Worm (Caenorhabditis elegans) whole organism, late embryonic: Measurements from ENCODE around the gene Y38E10A.35.

Source experiments
- C08G9.2 ChIP-seq: sonication (generic microtip); optimal IDR thresholded peaks from 2 replicates; lab custom pipeline; 2016; ENCODE audit warnings: mild to moderate bottlenecking, missing genetic modification characterization, moderate library complexity, missing compliant biosample characterization
- C38D4.7 ChIP-seq: fragments of 200-800 bp; sonication (Bioruptor generic); optimal IDR thresholded peaks from 2 replicates; lab custom pipeline; 2018; ENCODE audit warnings: mild to moderate bottlenecking, missing genetic modification characterization, moderate library complexity, missing compliant biosample characterization
- K02D7.2 ChIP-seq: sonication (generic microtip); optimal IDR thresholded peaks from 2 replicates; lab custom pipeline; 2017; ENCODE audit warnings: mild to moderate bottlenecking, missing genetic modification characterization, missing compliant biosample characterization
- T23F11.4 ChIP-seq: fragments of 200-800 bp; sonication (Bioruptor generic); optimal IDR thresholded peaks from 2 replicates; lab custom pipeline; 2018; ENCODE audit warnings: mild to moderate bottlenecking, missing genetic modification characterization, missing compliant biosample characterization
- Y22D7AL.16 ChIP-seq: sonication (generic microtip); optimal IDR thresholded peaks from 2 replicates; lab custom pipeline; 2016; ENCODE audit warnings: missing genetic modification characterization, missing compliant biosample characterization
- ahr-1 ChIP-seq: sonication (generic microtip); optimal IDR thresholded peaks from 2 replicates; lab custom pipeline; 2016; ENCODE audit warnings: missing genetic modification characterization, missing compliant biosample characterization
- ceh-14 ChIP-seq: sonication (generic microtip); optimal IDR thresholded peaks from 2 replicates; lab custom pipeline; 2016; ENCODE audit warnings: missing genotype, missing genetic modification characterization, missing compliant biosample characterization
- ceh-2 ChIP-seq: sonication (generic microtip); optimal IDR thresholded peaks from 2 replicates; lab custom pipeline; 2016; ENCODE audit warnings: missing genotype, missing genetic modification characterization, missing compliant biosample characterization
- ceh-22 ChIP-seq: sonication (generic microtip); optimal IDR thresholded peaks from 2 replicates; lab custom pipeline; 2017; ENCODE audit warnings: missing biosample characterization, missing genetic modification characterization
- ceh-24 ChIP-seq: sonication (generic microtip); optimal IDR thresholded peaks from 2 replicates; lab custom pipeline; 2016; ENCODE audit warnings: mild to moderate bottlenecking, missing genetic modification characterization, missing compliant biosample characterization
- ceh-31 ChIP-seq: sonication (generic microtip); optimal IDR thresholded peaks from 2 replicates; lab custom pipeline; 2016; ENCODE audit warnings: missing genetic modification characterization, missing compliant biosample characterization
- ceh-34 ChIP-seq: sonication (generic microtip); optimal IDR thresholded peaks from 2 replicates; lab custom pipeline; 2016; ENCODE audit warnings: mild to moderate bottlenecking, missing genetic modification characterization, missing compliant biosample characterization
- ceh-45 ChIP-seq: fragments of 200-800 bp; sonication (Bioruptor generic); IDR thresholded peaks from 2 replicates; pipeline ENCODE4 v1.3.6; 2022; ENCODE audit warnings: missing genetic modification reagents, missing genetic modification characterization, missing compliant biosample characterization
- ceh-6 ChIP-seq: fragments of 200-800 bp; sonication (Bioruptor generic); optimal IDR thresholded peaks from 2 replicates; lab custom pipeline; 2018; ENCODE audit warnings: mild to moderate bottlenecking, missing genetic modification characterization, missing compliant biosample characterization
- che-1 ChIP-seq: sonication (generic microtip); optimal IDR thresholded peaks from 2 replicates; lab custom pipeline; 2016; ENCODE audit warnings: mild to moderate bottlenecking, missing genetic modification characterization, missing compliant biosample characterization
- dmd-4 ChIP-seq: sonication (generic microtip); optimal IDR thresholded peaks from 2 replicates; lab custom pipeline; 2016; ENCODE audit warnings: borderline replicate concordance, missing genetic modification characterization, missing compliant biosample characterization
- elt-2 ChIP-seq: sonication (generic microtip); optimal IDR thresholded peaks from 2 replicates; lab custom pipeline; 2016; ENCODE audit warnings: missing genetic modification reagents, missing genetic modification characterization, missing compliant biosample characterization
- elt-4 ChIP-seq: sonication (generic microtip); optimal IDR thresholded peaks from 2 replicates; lab custom pipeline; 2016; ENCODE audit warnings: missing genetic modification characterization, missing compliant biosample characterization
- ets-4 ChIP-seq: sonication (generic microtip); optimal IDR thresholded peaks from 2 replicates; lab custom pipeline; 2016; ENCODE audit warnings: missing genetic modification characterization, missing compliant biosample characterization
- eyg-1 ChIP-seq: sonication (generic microtip); optimal IDR thresholded peaks from 2 replicates; lab custom pipeline; 2016; ENCODE audit warnings: missing genotype, missing genetic modification characterization, missing compliant biosample characterization
- hlh-13 ChIP-seq: fragments of 200-800 bp; sonication (Bioruptor generic); optimal IDR thresholded peaks from 2 replicates; lab custom pipeline; 2018; ENCODE audit warnings: mild to moderate bottlenecking, missing genetic modification characterization, missing compliant biosample characterization
- hlh-15 ChIP-seq: sonication (generic microtip); optimal IDR thresholded peaks from 2 replicates; lab custom pipeline; 2016; ENCODE audit warnings: missing genetic modification characterization, missing compliant biosample characterization
- hlh-30 ChIP-seq: sonication (generic microtip); optimal IDR thresholded peaks from 2 replicates; lab custom pipeline; 2017; ENCODE audit warnings: antibody characterized with exemption, missing genetic modification characterization, missing compliant biosample characterization; ENCODE audit not compliant: insufficient read depth
- lin-11 ChIP-seq: fragments of 200-800 bp; sonication (Bioruptor generic); optimal IDR thresholded peaks from 2 replicates; lab custom pipeline; 2018; ENCODE audit warnings: mild to moderate bottlenecking, missing genetic modification characterization, missing compliant biosample characterization
- madf-2 ChIP-seq: sonication (generic microtip); optimal IDR thresholded peaks from 2 replicates; lab custom pipeline; 2017; ENCODE audit warnings: missing genetic modification characterization, missing compliant biosample characterization
- mec-3 ChIP-seq: sonication (generic microtip); optimal IDR thresholded peaks from 2 replicates; lab custom pipeline; 2016; ENCODE audit warnings: borderline replicate concordance, missing genetic modification characterization, missing compliant biosample characterization
- nfya-1 ChIP-seq: sonication (generic microtip); optimal IDR thresholded peaks from 2 replicates; lab custom pipeline; 2017; ENCODE audit warnings: missing genetic modification characterization, mild to moderate bottlenecking, missing compliant biosample characterization, antibody characterized with exemption, moderate library complexity
- nhr-232 ChIP-seq: sonication (generic microtip); optimal IDR thresholded peaks from 2 replicates; lab custom pipeline; 2016; ENCODE audit warnings: missing genetic modification characterization, missing compliant biosample characterization
- odd-2 ChIP-seq: sonication (generic microtip); optimal IDR thresholded peaks from 2 replicates; lab custom pipeline; 2017; ENCODE audit warnings: antibody characterized with exemption, mild to moderate bottlenecking, missing genetic modification characterization, missing compliant biosample characterization
- pax-1 ChIP-seq: fragments of 150-350 bp; optimal IDR thresholded peaks from 2 replicates; lab custom pipeline; 2014; ENCODE audit warnings: missing biosample characterization, missing genetic modification characterization
- pha-2 ChIP-seq: sonication (generic microtip); optimal IDR thresholded peaks from 2 replicates; lab custom pipeline; 2017; ENCODE audit warnings: mild to moderate bottlenecking, missing genetic modification characterization, missing compliant biosample characterization
- pha-4 ChIP-seq: fragments of 150-350 bp; optimal IDR thresholded peaks from 2 replicates; lab custom pipeline; 2018; ENCODE audit warnings: missing biosample characterization, missing genetic modification reagents, missing genetic modification characterization
- pros-1 ChIP-seq: fragments of 150-350 bp; optimal IDR thresholded peaks from 2 replicates; lab custom pipeline; 2014; ENCODE audit warnings: missing biosample characterization, missing genetic modification reagents, missing genetic modification characterization
- ref-2 ChIP-seq: sonication (generic microtip); optimal IDR thresholded peaks from 2 replicates; lab custom pipeline; 2016; ENCODE audit warnings: missing genetic modification characterization, missing compliant biosample characterization
- rnt-1 ChIP-seq: sonication (generic microtip); optimal IDR thresholded peaks from 2 replicates; lab custom pipeline; 2016; ENCODE audit warnings: missing genetic modification characterization, missing compliant biosample characterization
- sox-2 ChIP-seq: fragments of 200-800 bp; sonication (Bioruptor generic); IDR thresholded peaks from 2 replicates; pipeline ENCODE4 v1.3.6; 2022; ENCODE audit warnings: missing genetic modification reagents, missing genetic modification characterization, missing compliant biosample characterization
- sox-4 ChIP-seq: sonication (generic microtip); optimal IDR thresholded peaks from 2 replicates; lab custom pipeline; 2017; ENCODE audit warnings: mild to moderate bottlenecking, missing genetic modification characterization, inconsistent platforms, missing compliant biosample characterization
- tbx-7 ChIP-seq: sonication (generic microtip); optimal IDR thresholded peaks from 2 replicates; lab custom pipeline; 2016; ENCODE audit warnings: missing genotype, missing genetic modification characterization, missing compliant biosample characterization
- unc-86 ChIP-seq: sonication (generic microtip); optimal IDR thresholded peaks from 2 replicates; lab custom pipeline; 2016; ENCODE audit warnings: missing genetic modification characterization, missing compliant biosample characterization
- ztf-16 ChIP-seq: sonication (generic microtip); optimal IDR thresholded peaks from 2 replicates; lab custom pipeline; 2017; ENCODE audit warnings: missing genetic modification characterization, missing compliant biosample characterization

The Y38E10A.35 gene

ce11 chrII:12547547-12547946, 25.1 kb downstream of the Y38E10A.35 start, which contains the start of gene F49C5.16:
Gene F49C5.16 (plus strand): TSS chrII:12547847.
- TF ChIP-seq ets-4 (tag; lab: Kevin White, UChicago) (no peak), ceh-6 (GFP tag; lab: Kevin White, UChicago) (no peak), ceh-2 (no peak), T23F11.4 (GFP tag; lab: Kevin White, UChicago) (no peak), C08G9.2 (tag; lab: Kevin White, UChicago) (no peak), elt-2 (tag; lab: Kevin White, UChicago) (no peak), sox-2 (GFP tag; lab: Robert Waterston, UW) (no peak), C38D4.7 (GFP tag; lab: Kevin White, UChicago) (no peak), ceh-22 (tag; lab: Kevin White, UChicago) (no peak), rnt-1 (tag; lab: Kevin White, UChicago) (no peak), ceh-45 (no peak), ceh-34 (tag; lab: Kevin White, UChicago) (no peak), unc-86 (tag; lab: Kevin White, UChicago) (no peak), ref-2 (tag; lab: Kevin White, UChicago) (no peak)

DNA sequence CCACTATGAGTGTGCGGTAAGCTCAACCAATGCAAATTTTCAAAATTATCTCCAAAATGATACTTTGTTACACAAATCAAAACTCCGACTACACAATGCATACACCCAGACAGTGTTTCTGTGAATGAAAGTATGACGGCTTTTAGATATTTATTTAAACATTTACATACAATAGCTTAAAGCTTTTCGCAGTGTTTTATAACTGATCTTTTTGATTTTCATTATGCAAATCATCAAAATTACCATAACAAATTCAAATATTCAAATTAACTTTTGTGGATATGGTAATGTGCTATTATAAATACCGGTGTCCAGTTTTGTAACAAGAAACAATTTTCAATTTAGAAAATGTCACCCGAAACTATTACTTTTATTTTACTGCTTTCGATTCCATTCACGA, 26.2 kb downstream of the Y38E10A.35 start, which contains the start of the genes F49C5.5 and F49C5.10:
F49C5.5 (minus strand) TSS at position 101 of the 400 bp plus-strand sequence.
F49C5.10 (plus strand) TSS at position 344 of the 400 bp plus-strand sequence.
- TF ChIP-seq ceh-14 (tag; lab: Kevin White, UChicago) (no peak), ceh-31 (no peak)

DNA sequence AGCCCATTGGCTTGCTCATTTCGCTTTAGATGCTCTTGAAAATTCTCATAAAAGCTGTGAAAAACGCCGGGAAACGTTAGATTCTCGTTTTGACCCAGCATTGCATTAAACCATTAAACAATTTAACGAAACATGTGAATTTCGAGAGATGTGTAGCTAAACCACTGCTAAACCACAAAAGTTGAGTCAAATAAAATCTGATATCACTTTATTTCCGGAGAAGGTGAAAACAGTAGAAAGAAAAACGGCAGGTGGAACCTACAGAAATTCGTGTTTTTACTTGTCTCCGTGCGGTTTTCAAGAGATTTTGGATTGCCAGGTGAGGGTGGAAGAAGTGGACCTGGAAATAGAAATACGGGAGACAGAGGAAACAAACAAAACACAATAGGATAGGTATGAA, 28.1 kb downstream of the Y38E10A.35 start, which contains the start of gene F49C5.9:
F49C5.9 (minus strand) TSS at position 101 of the 400 bp plus-strand sequence.
- no peak for TF ChIP-seq elt-4
- no peak for TF ChIP-seq hlh-13 (GFP tag; lab: Kevin White, UChicago)
- no peak for TF ChIP-seq nfya-1 (tag; lab: Kevin White, UChicago)
- no peak for TF ChIP-seq tbx-7 (tag; lab: Kevin White, UChicago)
- no peak for TF ChIP-seq ahr-1 (tag; lab: Kevin White, UChicago)
- TF ChIP-seq Y22D7AL.16, result no peak
- no peak for TF ChIP-seq sox-2 (GFP tag; lab: Robert Waterston, UW)
- no peak for TF ChIP-seq pros-1 (tag; lab: Kevin White, UChicago)
- TF ChIP-seq lin-11, result no peak
- TF ChIP-seq mec-3, result no peak
- no peak for TF ChIP-seq madf-2 (tag; lab: Kevin White, UChicago)
- TF ChIP-seq hlh-15, result no peak
- no peak for TF ChIP-seq dmd-4
- no peak for TF ChIP-seq ceh-22 (tag; lab: Kevin White, UChicago)
- TF ChIP-seq odd-2 (tag; lab: Kevin White, UChicago), result no peak
- TF ChIP-seq pax-1 (tag; lab: Kevin White, UChicago), result no peak
- TF ChIP-seq hlh-30 (tag; lab: Kevin White, UChicago), result no peak
- TF ChIP-seq, all 69 proteins: peak for 0

ce11 chrII:12542594-12542997, 30.1 kb downstream of the Y38E10A.35 start:
- TF ChIP-seq elt-2 (tag; lab: Kevin White, UChicago) (peak; percentile 89), nfya-1 (tag; lab: Kevin White, UChicago) (no peak)

DNA sequence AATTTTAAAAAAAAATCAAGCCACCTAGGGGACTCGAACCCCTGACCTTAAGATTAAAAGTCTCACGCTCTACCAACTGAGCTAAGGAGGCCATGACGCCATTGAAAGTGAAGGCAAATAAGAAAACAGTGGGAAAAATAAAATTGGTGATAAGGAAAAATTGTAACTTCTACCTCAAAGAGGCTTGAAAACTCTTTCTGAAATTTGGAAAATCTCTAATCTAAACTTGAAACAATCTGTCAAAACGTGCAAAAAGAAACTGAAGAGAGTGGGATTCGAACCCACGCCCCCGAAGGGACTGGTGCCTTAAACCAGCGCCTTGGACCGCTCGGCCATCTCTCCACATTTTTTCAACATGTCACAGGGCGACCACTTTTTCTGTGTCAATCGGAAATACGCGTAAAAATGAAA, 31.0 kb downstream of the Y38E10A.35 start:
- TF ChIP-seq elt-2 (tag; lab: Kevin White, UChicago), result peak; percentile 26

DNA sequence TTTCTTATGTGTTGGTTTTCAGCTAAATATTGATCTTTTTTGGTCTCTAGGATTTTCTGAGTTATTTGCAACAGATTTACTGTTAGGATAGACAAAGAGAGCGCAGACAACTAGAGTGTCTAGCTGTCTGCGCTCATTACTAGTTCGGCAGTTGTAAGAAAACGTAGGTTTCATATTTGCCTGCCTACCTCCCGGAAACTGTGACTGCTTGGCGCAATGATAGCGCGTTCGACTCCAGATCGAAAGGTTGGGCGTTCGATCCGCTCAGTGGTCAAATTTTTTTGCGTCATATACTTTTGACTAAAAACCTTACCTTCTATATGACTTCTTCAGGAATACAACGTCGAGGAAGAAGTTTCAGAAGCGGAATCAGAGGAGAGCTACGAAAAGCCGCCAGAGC, 33.3 kb downstream of the Y38E10A.35 start:
- TF ChIP-seq ztf-16, result no peak
- TF ChIP-seq sox-4 (tag; lab: Kevin White, UChicago), result no peak
- TF ChIP-seq nhr-232 (tag; lab: Kevin White, UChicago), result no peak
- TF ChIP-seq mec-3, result no peak
- TF ChIP-seq rnt-1 (tag; lab: Kevin White, UChicago), result no peak
- TF ChIP-seq pha-4 (tag; lab: Kevin White, UChicago), result no peak
- no peak for TF ChIP-seq ceh-31
- no peak for TF ChIP-seq ceh-45
- TF ChIP-seq pha-2 (tag; lab: Kevin White, UChicago), result no peak
- TF ChIP-seq lin-11, result no peak
- TF ChIP-seq che-1 (tag; lab: Kevin White, UChicago), result no peak
- TF ChIP-seq madf-2 (tag; lab: Kevin White, UChicago), result no peak
- TF ChIP-seq C08G9.2 (tag; lab: Kevin White, UChicago), result no peak
- TF ChIP-seq K02D7.2 (tag; lab: Kevin White, UChicago), result no peak
- no peak for TF ChIP-seq eyg-1 (tag; lab: Kevin White, UChicago)
- TF ChIP-seq ceh-24 (tag; lab: Kevin White, UChicago), result no peak
- TF ChIP-seq ceh-14 (tag; lab: Kevin White, UChicago), result no peak
